Worm (Caenorhabditis elegans) whole organism, early embryonic: ENCODE results near the gene nhr-80.

Experiments
- B0310.2 ChIP-seq: sonication (generic microtip); optimal IDR thresholded peaks from 2 replicates; lab custom pipeline; 2016; ENCODE audit warnings: mild to moderate bottlenecking, missing genetic modification characterization, missing compliant biosample characterization
- F13C5.2 ChIP-seq: sonication (generic microtip); optimal IDR thresholded peaks from 2 replicates; lab custom pipeline; 2017; ENCODE audit warnings: mild to moderate bottlenecking, missing genetic modification characterization, inconsistent platforms, missing compliant biosample characterization
- aly-1 ChIP-seq: sonication (generic microtip); optimal IDR thresholded peaks from 2 replicates; lab custom pipeline; 2016; ENCODE audit warnings: missing genetic modification characterization, missing compliant biosample characterization
- ama-1 ChIP-seq: fragments of 150-350 bp; optimal IDR thresholded peaks from 2 replicates; lab custom pipeline; 2014
- ceh-13 ChIP-seq: fragments of 200-800 bp; sonication (Bioruptor generic); optimal IDR thresholded peaks from 2 replicates; lab custom pipeline; 2018; ENCODE audit warnings: mild to moderate bottlenecking, missing genetic modification characterization, missing compliant biosample characterization
- ceh-36 ChIP-seq: sonication (generic microtip); optimal IDR thresholded peaks from 2 replicates; lab custom pipeline; 2016; ENCODE audit warnings: missing genetic modification characterization, inconsistent platforms, missing compliant biosample characterization
- ets-7 ChIP-seq: sonication (generic microtip); optimal IDR thresholded peaks from 2 replicates; lab custom pipeline; 2016; ENCODE audit warnings: missing genotype, missing genetic modification characterization, missing compliant biosample characterization
- flt-1 ChIP-seq: fragments of 200-800 bp; sonication (Bioruptor generic); IDR thresholded peaks from 2 replicates; pipeline ENCODE4 v1.3.6; 2022; ENCODE audit warnings: missing genetic modification characterization, missing compliant biosample characterization
- hmbx-1 ChIP-seq: sonication (generic microtip); optimal IDR thresholded peaks from 2 replicates; lab custom pipeline; 2016; ENCODE audit warnings: mild to moderate bottlenecking, missing genetic modification characterization, missing compliant biosample characterization
- hmg-4 ChIP-seq: fragments of 200-800 bp; sonication (Bioruptor generic); optimal IDR thresholded peaks from 2 replicates; lab custom pipeline; 2018; ENCODE audit warnings: mild to moderate bottlenecking, missing genetic modification characterization, missing compliant biosample characterization
- hnd-1 ChIP-seq: sonication (generic microtip); optimal IDR thresholded peaks from 2 replicates; lab custom pipeline; 2016; ENCODE audit warnings: missing genetic modification characterization, missing compliant biosample characterization
- scrt-1 ChIP-seq: fragments of 200-800 bp; sonication (Bioruptor generic); IDR thresholded peaks from 2 replicates; pipeline ENCODE4 v1.3.6; 2022; ENCODE audit warnings: missing genetic modification characterization, missing compliant biosample characterization
- sea-1 ChIP-seq: fragments of 200-800 bp; sonication (Bioruptor generic); conservative IDR thresholded peaks from 2 replicates; pipeline ENCODE4 v1.3.6; 2022; ENCODE audit warnings: missing genetic modification characterization, missing compliant biosample characterization
- tbx-11 ChIP-seq: fragments of 200-800 bp; sonication (Bioruptor generic); IDR thresholded peaks from 2 replicates; pipeline ENCODE4 v1.3.6; 2022; ENCODE audit warnings: missing genetic modification characterization, missing compliant biosample characterization
- tbx-37 ChIP-seq: fragments of 200-800 bp; sonication (Bioruptor generic); conservative IDR thresholded peaks from 2 replicates; pipeline ENCODE4 v1.3.6; 2022; ENCODE audit warnings: missing genetic modification reagents, missing genetic modification characterization, missing compliant biosample characterization
- tra-4 ChIP-seq: sonication (generic microtip); optimal IDR thresholded peaks from 2 replicates; lab custom pipeline; 2017; ENCODE audit warnings: missing genetic modification characterization, missing compliant biosample characterization

nhr-80 gene

ce11 chrIII:19509-19908 lies 4.8 kb upstream of the nhr-80 start, which contains the start of gene H10E21.4:
H10E21.4 (minus strand) TSS chrIII:19675.
- no peak for TF ChIP-seq hnd-1 (tag; lab: Kevin White, UChicago)

- TF ChIP-seq hmbx-1 (tag; lab: Kevin White, UChicago) (no peak), flt-1 (no peak)
Measured at ce11 chrIII:17558-17957, 2.9 kb upstream of the nhr-80 start.

- TF ChIP-seq ceh-36 (tag; lab: Kevin White, UChicago) (no peak), ets-7 (no peak), hmbx-1 (tag; lab: Kevin White, UChicago) (no peak), ama-1 (lab: Kevin White, UChicago) (no peak), tbx-11 (no peak), tra-4 (tag; lab: Kevin White, UChicago) (no peak), ceh-13 (GFP tag; lab: Kevin White, UChicago) (no peak), aly-1 (tag; lab: Kevin White, UChicago) (no peak), F13C5.2 (tag; lab: Kevin White, UChicago) (no peak), sea-1 (GFP tag; lab: Robert Waterston, UW) (no peak), hnd-1 (tag; lab: Kevin White, UChicago) (no peak), flt-1 (no peak), tbx-37 (GFP tag; lab: Robert Waterston, UW) (no peak), B0310.2 (tag; lab: Kevin White, UChicago) (no peak)
Measured at ce11 chrIII:16797-17196, 2.1 kb upstream of the nhr-80 start.

- no peak for TF ChIP-seq hmbx-1 (tag; lab: Kevin White, UChicago)
- no peak for TF ChIP-seq ceh-36 (tag; lab: Kevin White, UChicago)
- no peak for TF ChIP-seq aly-1 (tag; lab: Kevin White, UChicago)
- no peak for TF ChIP-seq ceh-13 (GFP tag; lab: Kevin White, UChicago)
- no peak for TF ChIP-seq tbx-37 (GFP tag; lab: Robert Waterston, UW)
- no peak for TF ChIP-seq tra-4 (tag; lab: Kevin White, UChicago)
- TF ChIP-seq hnd-1 (tag; lab: Kevin White, UChicago) = no peak
Measured at ce11 chrIII:15224-15822, 654 bp upstream of the nhr-80 start, which contains the start of gene H10E21.1. H10E21.1 (plus strand) TSS chrIII:15772.

ce11 chrIII:14175-14574 lies 494 bp downstream of the nhr-80 start:
- TF ChIP-seq flt-1 (no peak), ama-1 (lab: Kevin White, UChicago) (no peak), sea-1 (GFP tag; lab: Robert Waterston, UW) (no peak)

- TF ChIP-seq tbx-37 (GFP tag; lab: Robert Waterston, UW) = no peak
- no peak for TF ChIP-seq hmg-4
- TF ChIP-seq ets-7 = no peak
- TF ChIP-seq sea-1 (GFP tag; lab: Robert Waterston, UW) = no peak
- no peak for TF ChIP-seq ceh-36 (tag; lab: Kevin White, UChicago)
- TF ChIP-seq ceh-13 (GFP tag; lab: Kevin White, UChicago) = no peak
- TF ChIP-seq hnd-1 (tag; lab: Kevin White, UChicago) = no peak
- TF ChIP-seq F13C5.2 (tag; lab: Kevin White, UChicago) = no peak
- no peak for TF ChIP-seq tbx-11
- TF ChIP-seq scrt-1 (GFP tag; lab: Robert Waterston, UW) = no peak
- no peak for TF ChIP-seq ama-1 (lab: Kevin White, UChicago)
- no peak for TF ChIP-seq B0310.2 (tag; lab: Kevin White, UChicago)
Measured at ce11 chrIII:2919-3371, 11.7 kb downstream of the nhr-80 start, which contains the start of the genes fbxa-6, cTel54X.2 and npr-30. fbxa-6 (minus strand) TSS chrIII:3097. cTel54X.2 (plus strand) TSS chrIII:3278. npr-30 (plus strand) TSS chrIII:3321.
